Worm (Caenorhabditis elegans): Measurements from ENCODE around the gene far-1.

ce11 chrIII:9118314-9118850 is 37.4 kb upstream of the far-1 start, which contains the start of gene grl-11:
- TF ChIP-seq unc-62 (GFP tag; optimal IDR thresholded peaks at IDR 0.05) (no peak), nhr-12 (tag; optimal IDR thresholded peaks at IDR 0.05) (no peak), ztf-11 (tag; optimal IDR thresholded peaks at IDR 0.05) (no peak), unc-39 (tag; optimal IDR thresholded peaks at IDR 0.05) (no peak), R02D3.7 (tag; optimal IDR thresholded peaks at IDR 0.05) (no peak), fkh-10 (GFP tag; optimal IDR thresholded peaks at IDR 0.05) (no peak), nhr-237 (tag; optimal IDR thresholded peaks at IDR 0.05) (no peak)
